Worm (Caenorhabditis elegans) whole organism, young adult: ENCODE results near the gene C05C8.1.

ENCODE experiments used
- C17E4.6 ChIP-seq: fragments of 200-800 bp; sonication (Bioruptor generic); IDR thresholded peaks from 2 replicates; pipeline ENCODE4 v1.3.6; 2022; ENCODE audit warnings: missing genetic modification reagents, missing genetic modification characterization, missing compliant biosample characterization
- D2030.7 ChIP-seq: fragments of 200-800 bp; sonication (Bioruptor generic); IDR thresholded peaks from 2 replicates; pipeline ENCODE4 v1.3.6; 2022; ENCODE audit warnings: missing genetic modification reagents, missing genetic modification characterization, missing compliant biosample characterization
- F23B12.7 ChIP-seq: sonication (generic microtip); optimal IDR thresholded peaks from 2 replicates; lab custom pipeline; 2017; ENCODE audit warnings: missing genetic modification characterization, mild to moderate bottlenecking, missing compliant biosample characterization, antibody characterized with exemption, moderate library complexity; ENCODE audit not compliant: insufficient read depth
- F52B5.7 ChIP-seq: sonication (generic microtip); optimal IDR thresholded peaks from 2 replicates; lab custom pipeline; 2016; ENCODE audit warnings: mild to moderate bottlenecking, missing genetic modification characterization, missing compliant biosample characterization
- K12H6.12 ChIP-seq: fragments of 200-800 bp; sonication (Bioruptor generic); optimal IDR thresholded peaks from 2 replicates; lab custom pipeline; 2018; ENCODE audit warnings: mild to moderate bottlenecking, missing genetic modification characterization, missing compliant biosample characterization
- T26A5.8 ChIP-seq: sonication (generic microtip); optimal IDR thresholded peaks from 2 replicates; lab custom pipeline; 2016; ENCODE audit warnings: missing genetic modification characterization, missing compliant biosample characterization
- Y56A3A.18 ChIP-seq: fragments of 200-800 bp; sonication (Bioruptor generic); IDR thresholded peaks from 2 replicates; pipeline ENCODE4 v1.3.6; 2022; ENCODE audit warnings: missing genetic modification reagents, missing genetic modification characterization, missing compliant biosample characterization
- Y79H2A.3 ChIP-seq: fragments of 200-800 bp; sonication (Bioruptor generic); conservative IDR thresholded peaks from 2 replicates; pipeline ENCODE4 v1.3.6; 2022; ENCODE audit warnings: missing genetic modification reagents, missing genetic modification characterization, missing compliant biosample characterization
- atf-7 ChIP-seq: sonication (generic microtip); optimal IDR thresholded peaks from 2 replicates; lab custom pipeline; 2017; ENCODE audit warnings: mild to moderate bottlenecking, missing genetic modification characterization, missing compliant biosample characterization
- athp-1 ChIP-seq: sonication (generic microtip); optimal IDR thresholded peaks from 2 replicates; lab custom pipeline; 2017; ENCODE audit warnings: mild to moderate bottlenecking, missing genetic modification characterization, missing compliant biosample characterization
- attf-3 ChIP-seq: fragments of 200-800 bp; sonication (Bioruptor generic); conservative IDR thresholded peaks from 2 replicates; pipeline ENCODE4 v1.3.6; 2022; ENCODE audit warnings: missing genetic modification reagents, missing genetic modification characterization, missing compliant biosample characterization
- attf-5 ChIP-seq: fragments of 200-800 bp; sonication (Bioruptor generic); optimal IDR thresholded peaks from 2 replicates; lab custom pipeline; 2018; ENCODE audit warnings: mild to moderate bottlenecking, missing genetic modification characterization, missing compliant biosample characterization
- bed-1 ChIP-seq: fragments of 200-800 bp; sonication (Bioruptor generic); IDR thresholded peaks from 2 replicates; pipeline ENCODE4 v1.3.6; 2022; ENCODE audit warnings: missing genetic modification reagents, missing genetic modification characterization, missing compliant biosample characterization
- bed-2 ChIP-seq: fragments of 200-800 bp; sonication (Bioruptor generic); IDR thresholded peaks from 2 replicates; pipeline ENCODE4 v1.3.6; 2022; ENCODE audit warnings: missing genetic modification reagents, missing genetic modification characterization, missing compliant biosample characterization
- cebp-1 ChIP-seq, 2 experiments: fragments of 200-800 bp in 1 of 2; sonication (Bioruptor generic) in 1 of 2; sonication (generic microtip) in 1 of 2; IDR thresholded peaks in 1 of 2; optimal IDR thresholded peaks in 1 of 2; 2 replicates each; pipeline versions ENCODE4 v1.3.6 to Lab custom; 2017 to 2022; ENCODE audit warnings: missing compliant biosample characterization in 2 of 2, missing genetic modification characterization in 2 of 2, mild to moderate bottlenecking in 1 of 2, missing genetic modification reagents in 1 of 2, moderate library complexity in 1 of 2
- ceh-100 ChIP-seq: fragments of 200-800 bp; sonication (Bioruptor generic); IDR thresholded peaks from 2 replicates; pipeline ENCODE4 v1.3.6; 2022; ENCODE audit warnings: missing genetic modification reagents, missing genetic modification characterization, missing compliant biosample characterization
- ceh-58 ChIP-seq: fragments of 200-800 bp; sonication (Bioruptor generic); IDR thresholded peaks from 2 replicates; pipeline ENCODE4 v1.3.6; 2022; ENCODE audit warnings: missing genetic modification characterization, missing compliant biosample characterization
- egl-18 ChIP-seq: fragments of 200-800 bp; sonication (Bioruptor generic); IDR thresholded peaks from 2 replicates; pipeline ENCODE4 v1.3.6; 2022; ENCODE audit warnings: missing genetic modification reagents, missing genetic modification characterization, missing compliant biosample characterization
- egl-44 ChIP-seq: fragments of 200-800 bp; sonication (Bioruptor generic); IDR thresholded peaks from 2 replicates; pipeline ENCODE4 v1.3.6; 2022; ENCODE audit warnings: missing genetic modification reagents, missing genetic modification characterization, missing compliant biosample characterization
- ekl-4 ChIP-seq: fragments of 200-800 bp; sonication (Bioruptor generic); IDR thresholded peaks from 2 replicates; pipeline ENCODE4 v1.3.6; 2022; ENCODE audit warnings: missing genetic modification reagents, missing genetic modification characterization, missing compliant biosample characterization
- him-1 ChIP-seq: sonication (generic microtip); optimal IDR thresholded peaks from 2 replicates; lab custom pipeline; 2016; ENCODE audit warnings: missing genotype, missing genetic modification reagents, missing genetic modification characterization, missing compliant biosample characterization
- hlh-12 ChIP-seq: sonication (generic microtip); optimal IDR thresholded peaks from 2 replicates; lab custom pipeline; 2016; ENCODE audit warnings: missing genetic modification characterization, missing compliant biosample characterization
- hrde-1 ChIP-seq: sonication (generic microtip); optimal IDR thresholded peaks from 2 replicates; lab custom pipeline; 2016; ENCODE audit warnings: missing genetic modification characterization, mild to moderate bottlenecking, missing compliant biosample characterization, moderate library complexity, missing genotype, missing genetic modification reagents, borderline replicate concordance
- lag-1 ChIP-seq: fragments of 200-800 bp; sonication (Bioruptor generic); IDR thresholded peaks from 2 replicates; pipeline ENCODE4 v1.3.6; 2022; ENCODE audit warnings: missing genetic modification reagents, missing genetic modification characterization, missing compliant biosample characterization
- let-526 ChIP-seq: fragments of 200-800 bp; sonication (Bioruptor generic); IDR thresholded peaks from 2 replicates; pipeline ENCODE4 v1.3.6; 2022; ENCODE audit warnings: missing genetic modification reagents, missing genetic modification characterization, missing compliant biosample characterization
- lin-26 ChIP-seq: fragments of 200-800 bp; sonication (Bioruptor generic); IDR thresholded peaks from 2 replicates; pipeline ENCODE4 v1.3.6; 2022; ENCODE audit warnings: missing genetic modification reagents, missing genetic modification characterization, missing compliant biosample characterization
- lin-35 ChIP-seq, 3 experiments: fragments of 150-350 bp in 2 of 3; sonication (generic microtip) in 1 of 3; optimal IDR thresholded peaks; 2 replicates each; lab custom pipeline; 2014 to 2018; ENCODE audit warnings: missing biosample characterization in 3 of 3, missing genetic modification characterization in 3 of 3, missing genetic modification reagents in 3 of 3
- lin-54 ChIP-seq: fragments of 200-800 bp; sonication (Bioruptor generic); optimal IDR thresholded peaks from 2 replicates; lab custom pipeline; 2018; ENCODE audit warnings: mild to moderate bottlenecking, missing genetic modification characterization, missing compliant biosample characterization
- lsy-27 ChIP-seq: sonication (generic microtip); optimal IDR thresholded peaks from 2 replicates; lab custom pipeline; 2017; ENCODE audit warnings: missing genetic modification characterization, mild to moderate bottlenecking, missing compliant biosample characterization, antibody characterized with exemption, missing genotype, borderline replicate concordance; ENCODE audit not compliant: insufficient read depth
- madf-10 ChIP-seq: sonication (generic microtip); optimal IDR thresholded peaks from 2 replicates; lab custom pipeline; 2016; ENCODE audit warnings: mild to moderate bottlenecking, missing genetic modification characterization, missing compliant biosample characterization
- madf-3 ChIP-seq: fragments of 200-800 bp; sonication (Bioruptor generic); IDR thresholded peaks from 2 replicates; pipeline ENCODE4 v1.3.6; 2022; ENCODE audit warnings: missing genetic modification reagents, missing genetic modification characterization, missing compliant biosample characterization
- mel-28 ChIP-seq: sonication (generic microtip); optimal IDR thresholded peaks from 2 replicates; lab custom pipeline; 2016; ENCODE audit warnings: borderline replicate concordance, mild to moderate bottlenecking, missing genetic modification characterization, missing compliant biosample characterization
- nfya-1 ChIP-seq: sonication (generic microtip); optimal IDR thresholded peaks from 2 replicates; lab custom pipeline; 2017; ENCODE audit warnings: antibody characterized with exemption, missing compliant biosample characterization, missing genetic modification characterization, borderline replicate concordance; ENCODE audit not compliant: insufficient read depth
- nhr-179 ChIP-seq: sonication (generic microtip); optimal IDR thresholded peaks from 2 replicates; lab custom pipeline; 2016; ENCODE audit warnings: mild to moderate bottlenecking, missing genetic modification characterization, missing compliant biosample characterization
- nhr-27 ChIP-seq: fragments of 200-800 bp; sonication (Bioruptor generic); optimal IDR thresholded peaks from 2 replicates; lab custom pipeline; 2018; ENCODE audit warnings: mild to moderate bottlenecking, missing genetic modification characterization, moderate library complexity, missing compliant biosample characterization
- pha-4 ChIP-seq: fragments of 150-350 bp; sonication (generic microtip); optimal IDR thresholded peaks from 2 replicates; lab custom pipeline; 2014; ENCODE audit warnings: missing biosample characterization, missing genetic modification reagents, missing genetic modification characterization
- rec-8 ChIP-seq, 2 experiments: sonication (generic microtip); optimal IDR thresholded peaks; 2 replicates each; lab custom pipeline; 2016; ENCODE audit warnings: mild to moderate bottlenecking in 2 of 2, missing genetic modification characterization in 2 of 2, missing genetic modification reagents in 2 of 2, missing genotype in 2 of 2, missing biosample characterization in 1 of 2, missing compliant biosample characterization in 1 of 2, moderate library complexity in 1 of 2
- sdz-38 ChIP-seq: sonication (generic microtip); optimal IDR thresholded peaks from 2 replicates; lab custom pipeline; 2016; ENCODE audit warnings: missing genotype, missing genetic modification characterization, missing compliant biosample characterization
- snpc-1.1 ChIP-seq: sonication (generic microtip); optimal IDR thresholded peaks from 2 replicates; lab custom pipeline; 2017; ENCODE audit warnings: missing genetic modification characterization, mild to moderate bottlenecking, missing compliant biosample characterization, antibody characterized with exemption, moderate library complexity, missing genotype, missing genetic modification reagents; ENCODE audit not compliant: insufficient read depth
- snpc-1.3 ChIP-seq: sonication (generic microtip); optimal IDR thresholded peaks from 2 replicates; lab custom pipeline; 2017; ENCODE audit warnings: missing genetic modification characterization, mild to moderate bottlenecking, missing compliant biosample characterization, antibody characterized with exemption, moderate library complexity, missing genotype, missing genetic modification reagents; ENCODE audit not compliant: insufficient read depth
- snpc-3.4 ChIP-seq: sonication (generic microtip); optimal IDR thresholded peaks from 2 replicates; lab custom pipeline; 2017; ENCODE audit warnings: missing genetic modification characterization, mild to moderate bottlenecking, missing compliant biosample characterization, antibody characterized with exemption, moderate library complexity, missing genotype, missing genetic modification reagents
- tbp1 ChIP-seq: fragments of 200-800 bp; sonication (Bioruptor generic); optimal IDR thresholded peaks from 2 replicates; lab custom pipeline; 2018; ENCODE audit warnings: mild to moderate bottlenecking, missing genetic modification characterization, missing compliant biosample characterization
- tlf-1 ChIP-seq: fragments of 200-800 bp; sonication (Bioruptor generic); optimal IDR thresholded peaks from 2 replicates; lab custom pipeline; 2018; ENCODE audit warnings: mild to moderate bottlenecking, missing genetic modification characterization, missing compliant biosample characterization
- ztf-18 ChIP-seq: sonication (generic microtip); optimal IDR thresholded peaks from 2 replicates; lab custom pipeline; 2016; ENCODE audit warnings: missing genotype, mild to moderate bottlenecking, missing genetic modification characterization, missing compliant biosample characterization
- ztf-22 ChIP-seq: fragments of 200-800 bp; sonication (Bioruptor generic); optimal IDR thresholded peaks from 2 replicates; lab custom pipeline; 2018; ENCODE audit warnings: mild to moderate bottlenecking, missing genetic modification characterization, moderate library complexity, missing compliant biosample characterization
- ztf-3 ChIP-seq: fragments of 200-800 bp; sonication (Bioruptor generic); optimal IDR thresholded peaks from 2 replicates; lab custom pipeline; 2018; ENCODE audit warnings: mild to moderate bottlenecking, missing genetic modification characterization, missing compliant biosample characterization
- ztf-6 ChIP-seq: fragments of 200-800 bp; sonication (Bioruptor generic); IDR thresholded peaks from 2 replicates; pipeline ENCODE4 v1.3.6; 2022; ENCODE audit warnings: missing genetic modification reagents, missing genetic modification characterization, missing compliant biosample characterization

C05C8.1 gene

ce11 chrV:7237133-7237532, 2.4 kb upstream of the C05C8.1 start, which contains the start of gene hyls-1:
TSS of gene hyls-1 (plus strand) at chrV:7237381.
- TF ChIP-seq mel-28 (peak; percentile 5), egl-18 (GFP tag; lab: Robert Waterston, UW) (no peak), madf-3 (GFP tag; lab: Robert Waterston, UW) (peak; percentile 89; the same call in 1 of the 2 replicates), ceh-100 (peak; percentile 74), rec-8 (tag; optimal IDR thresholded peaks at IDR 0.05; lab: Kevin White, UChicago) (no peak), pha-4 (peak; percentile 74), C17E4.6 (GFP tag; lab: Robert Waterston, UW) (no peak), bed-1 (GFP tag; lab: Robert Waterston, UW) (no peak), attf-3 (GFP tag; lab: Robert Waterston, UW) (peak; percentile 54; the same call in 1 of the 2 replicates), lag-1 (GFP tag; lab: Robert Waterston, UW) (no peak), ceh-58 (GFP tag; lab: Robert Waterston, UW) (no peak), lin-35 (GFP tag; optimal IDR thresholded peaks at IDR 0.05; lab: Kevin White, UChicago) (peak in 1 of 3 experiments; percentile 91), madf-10 (tag; lab: Kevin White, UChicago) (no peak), F52B5.7 (no peak), ekl-4 (GFP tag; lab: Robert Waterston, UW) (peak; percentile 63), ztf-3 (GFP tag; lab: Kevin White, UChicago) (no peak), F23B12.7 (tag; lab: Kevin White, UChicago) (peak; percentile 91), snpc-1.1 (tag; lab: Kevin White, UChicago) (no peak), sdz-38 (tag; lab: Kevin White, UChicago) (no peak), egl-44 (no peak), attf-5 (GFP tag; lab: Kevin White, UChicago) (peak; percentile 87), lin-26 (GFP tag; lab: Robert Waterston, UW) (no peak), cebp-1 (GFP tag; IDR thresholded peaks at IDR 0.05; lab: Robert Waterston, UW) (no peak), cebp-1 (tag; optimal IDR thresholded peaks at IDR 0.05; lab: Kevin White, UChicago) (peak; percentile 71), him-1 (tag; lab: Kevin White, UChicago) (no peak), nfya-1 (no peak), ztf-22 (GFP tag; lab: Kevin White, UChicago) (no peak), hrde-1 (tag; lab: Kevin White, UChicago) (no peak), D2030.7 (GFP tag; lab: Robert Waterston, UW) (peak; percentile 83), snpc-1.3 (tag; lab: Kevin White, UChicago) (peak; percentile 44), hlh-12 (no peak), atf-7 (no peak), T26A5.8 (no peak), tlf-1 (GFP tag; lab: Kevin White, UChicago) (peak; percentile 63), ztf-6 (GFP tag; lab: Robert Waterston, UW) (no peak), tbp1 (GFP tag; lab: Kevin White, UChicago) (peak; percentile 42), snpc-3.4 (tag; lab: Kevin White, UChicago) (peak; percentile 34), lsy-27 (tag; lab: Kevin White, UChicago) (peak; percentile 7), ztf-18 (tag; lab: Kevin White, UChicago) (peak; percentile 53), let-526 (GFP tag; lab: Robert Waterston, UW) (no peak), Y79H2A.3 (GFP tag; lab: Robert Waterston, UW) (no peak), nhr-179 (tag; lab: Kevin White, UChicago) (no peak), lin-54 (GFP tag; lab: Kevin White, UChicago) (peak; percentile 97), K12H6.12 (tag; lab: Kevin White, UChicago) (peak; percentile 3), bed-2 (GFP tag; lab: Robert Waterston, UW) (no peak), athp-1 (tag; lab: Kevin White, UChicago) (no peak), nhr-27 (tag; lab: Kevin White, UChicago) (no peak), Y56A3A.18 (GFP tag; lab: Robert Waterston, UW) (no peak)
